Worm (Caenorhabditis elegans): ENCODE measurements around the gene lips-9.

Gene lips-9

DNA sequence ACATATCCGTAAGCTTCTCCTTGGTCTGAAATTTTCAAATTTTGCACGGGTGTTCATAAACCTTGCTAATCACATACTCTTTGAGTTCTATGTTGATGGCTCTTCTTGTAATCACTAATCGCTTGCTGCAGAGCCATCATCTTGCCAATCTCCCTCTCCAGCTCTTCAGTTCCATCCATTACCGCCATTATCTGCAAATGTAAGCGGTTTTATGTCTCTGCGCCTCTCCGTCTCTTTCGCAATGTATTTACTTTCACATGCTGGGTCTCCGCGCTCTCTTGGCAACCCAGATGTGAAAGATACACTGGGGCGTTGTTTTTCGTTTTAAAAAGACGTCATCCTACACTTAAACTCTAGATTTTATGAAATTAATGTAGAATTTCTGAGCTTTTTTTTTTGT lies 18.1 kb upstream of the lips-9 start:
- TF ChIP-seq spr-3 (GFP tag; optimal IDR thresholded peaks at IDR 0.05) (no peak), ama-1 (optimal IDR thresholded peaks at IDR 0.05) (no peak), mep-1 (tag; optimal IDR thresholded peaks at IDR 0.05) (peak; percentile 10), F37D6.2 (tag; optimal IDR thresholded peaks at IDR 0.05) (no peak), nhr-102 (tag; optimal IDR thresholded peaks at IDR 0.05) (no peak), mdl-1 (tag; optimal IDR thresholded peaks at IDR 0.05) (peak in 1 of 2 experiments; percentile 29), nhr-48 (tag; optimal IDR thresholded peaks at IDR 0.05) (no peak), zag-1 (tag; optimal IDR thresholded peaks at IDR 0.05) (no peak), dmd-9 (GFP tag; IDR thresholded peaks at IDR 0.05) (no peak), aly-2 (tag; optimal IDR thresholded peaks at IDR 0.05) (no peak), dve-1 (tag; optimal IDR thresholded peaks at IDR 0.05; ENCODE audit: insufficient read depth) (peak; percentile 58), nhr-11 (tag; optimal IDR thresholded peaks at IDR 0.05) (peak; percentile 39), hlh-30 (tag; optimal IDR thresholded peaks at IDR 0.05; ENCODE audit: insufficient read depth) (peak; percentile 31), mes-2 (tag; optimal IDR thresholded peaks at IDR 0.05; ENCODE audit: poor library complexity, severe bottlenecking) (peak; percentile 37), daf-19 (GFP tag; conservative IDR thresholded peaks at IDR 0.05) (0 out of 2 replicates have a peak, but pooled peaks have one; percentile 64), lin-38 (GFP tag; IDR thresholded peaks at IDR 0.05) (peak; percentile 29; the same call in 1 of the 2 replicates), arid-1 (GFP tag; conservative IDR thresholded peaks at IDR 0.05) (no peak), ztf-7 (tag; optimal IDR thresholded peaks at IDR 0.05) (no peak), fos-1 (tag; optimal IDR thresholded peaks at IDR 0.05) (no peak), gei-8 (GFP tag; optimal IDR thresholded peaks at IDR 0.05) (no peak), lsy-2 (tag; optimal IDR thresholded peaks at IDR 0.05) (peak in 1 of 2 experiments; percentile 42), rbr-2 (tag; optimal IDR thresholded peaks at IDR 0.05) (peak; percentile 25), aha-1 (tag) (no peak), daf-16 (GFP tag; optimal IDR thresholded peaks at IDR 0.05) (peak in 1 of 2 experiments; percentile 61), daf-16 (tag; optimal IDR thresholded peaks at IDR 0.05) (peak; percentile 92), D1046.2 (GFP tag; IDR thresholded peaks at IDR 0.05) (no peak), mxl-3 (GFP tag; optimal IDR thresholded peaks at IDR 0.05) (no peak), ceh-20 (GFP tag; IDR thresholded peaks at IDR 0.05) (no peak), nhr-77 (tag; optimal IDR thresholded peaks at IDR 0.05) (no peak), nhr-28 (tag; optimal IDR thresholded peaks at IDR 0.05) (peak; percentile 14), hlh-11 (tag; optimal IDR thresholded peaks at IDR 0.05) (peak; percentile 49), lin-15B (tag; optimal IDR thresholded peaks at IDR 0.05) (no peak), pqm-1 (tag; optimal IDR thresholded peaks at IDR 0.05) (no peak), lin-39 (tag; optimal IDR thresholded peaks at IDR 0.05) (no peak), vab-7 (GFP tag; IDR thresholded peaks at IDR 0.05) (no peak), unc-39 (tag; optimal IDR thresholded peaks at IDR 0.05) (no peak), ztf-11 (tag; optimal IDR thresholded peaks at IDR 0.05) (no peak), unc-130 (GFP tag; optimal IDR thresholded peaks at IDR 0.05) (no peak), Y75B8A.6 (GFP tag; IDR thresholded peaks at IDR 0.05) (no peak), nhr-42 (GFP tag; IDR thresholded peaks at IDR 0.05) (no peak), saeg-2 (GFP tag; IDR thresholded peaks at IDR 0.05) (no peak), hmg-1.1 (GFP tag; IDR thresholded peaks at IDR 0.05) (peak; percentile 49; the same call in 1 of the 2 replicates)

DNA sequence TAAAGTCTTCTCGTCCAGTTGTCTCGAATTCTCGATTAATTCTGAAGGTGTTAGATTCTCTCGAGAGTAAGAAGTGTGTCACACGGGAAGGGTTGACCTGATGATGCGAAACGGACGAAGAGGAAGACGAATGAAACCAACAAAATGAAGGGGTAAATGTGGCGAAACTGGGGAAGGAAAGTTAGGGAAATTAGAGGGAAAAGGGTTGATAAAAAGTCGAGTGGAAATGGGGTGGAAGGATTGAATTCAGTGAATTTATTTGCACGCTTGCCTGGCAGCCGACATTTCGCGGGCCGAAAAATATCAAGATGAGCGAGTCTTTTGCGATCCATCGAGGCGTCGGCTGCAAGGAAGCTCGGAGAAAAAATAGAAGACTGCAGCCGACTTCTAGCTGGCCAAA lies 13.0 kb upstream of the lips-9 start, which contains the start of gene F58G1.7:
Gene F58G1.7, minus strand, starts transcription at position 101 of the 400 bp plus-strand sequence.
- TF ChIP-seq hlh-11 (tag; optimal IDR thresholded peaks at IDR 0.05): no peak
- TF ChIP-seq duxl-1 (tag; optimal IDR thresholded peaks at IDR 0.05; ENCODE audit: poor library complexity): no peak
- TF ChIP-seq set-16 (GFP tag; IDR thresholded peaks at IDR 0.05): no peak
- TF ChIP-seq dve-1 (tag; optimal IDR thresholded peaks at IDR 0.05; ENCODE audit: insufficient read depth): no peak
- TF ChIP-seq lin-13 (GFP tag; optimal IDR thresholded peaks at IDR 0.05): no peak
